Fruit fly (Drosophila melanogaster): ENCODE measurements around the gene CG44004.

dm6 chr3L:18061713-18062365 is 11.8 kb downstream of the CG44004 start:
- TF ChIP-seq Dll (optimal IDR thresholded peaks at IDR 0.05) (peak; percentile 54), usp (GFP tag; optimal IDR thresholded peaks at IDR 0.05) (no peak), pan (optimal IDR thresholded peaks at IDR 0.05) (no peak), EcR (GFP tag; optimal IDR thresholded peaks at IDR 0.05) (no peak), CG8478 (optimal IDR thresholded peaks at IDR 0.05) (no peak)

Data from whole organism.